Fruit fly (Drosophila melanogaster) whole organism, embryonic: ENCODE measurements around the gene mask.

ENCODE experiments used
- CG10274 ChIP-seq: fragments of 200-800 bp; sonication (Bioruptor generic); optimal IDR thresholded peaks from 3 replicates; lab custom pipeline; 2017; ENCODE audit warnings: missing biosample characterization, mild to moderate bottlenecking, missing genetic modification characterization
- CG11560 ChIP-seq: fragments of 200-800 bp; sonication (Bioruptor generic); IDR thresholded peaks from 3 replicates; pipeline ENCODE4 v1.3.6; 2022; ENCODE audit warnings: missing biosample characterization, missing genetic modification characterization
- CG13775 ChIP-seq: fragments of 200-800 bp; sonication (Bioruptor generic); optimal IDR thresholded peaks from 3 replicates; lab custom pipeline; 2017; ENCODE audit warnings: missing biosample characterization, mild to moderate bottlenecking, missing genetic modification characterization
- CG14050 ChIP-seq: fragments of 200-800 bp; sonication (Bioruptor generic); IDR thresholded peaks from 3 replicates; pipeline ENCODE4 v1.3.6; 2022; ENCODE audit warnings: missing biosample characterization, missing genetic modification characterization
- CG16779 ChIP-seq: fragments of 200-800 bp; sonication (Bioruptor generic); IDR thresholded peaks from 2 replicates; pipeline ENCODE4 v1.3.6; 2022; ENCODE audit warnings: missing biosample characterization, missing genetic modification characterization
- CG16813 ChIP-seq: fragments of 200-800 bp; sonication (Bioruptor generic); IDR thresholded peaks from 3 replicates; pipeline ENCODE4 v1.3.6; 2022; ENCODE audit warnings: missing biosample characterization, missing genetic modification characterization; ENCODE audit not compliant: partially characterized antibody
- CG16815 ChIP-seq: fragments of 200-800 bp; sonication (Bioruptor generic); optimal IDR thresholded peaks from 3 replicates; lab custom pipeline; 2017; ENCODE audit warnings: missing biosample characterization, mild to moderate bottlenecking, missing genetic modification characterization
- CG17328 ChIP-seq: fragments of 200-800 bp; sonication (Bioruptor generic); IDR thresholded peaks from 2 replicates; pipeline ENCODE4 v1.3.6; 2022; ENCODE audit warnings: missing biosample characterization, missing genetic modification characterization
- CG18599 ChIP-seq: fragments of 200-800 bp; sonication (Bioruptor generic); optimal IDR thresholded peaks from 3 replicates; lab custom pipeline; 2017; ENCODE audit warnings: missing biosample characterization, missing genetic modification characterization, mild to moderate bottlenecking, moderate library complexity, missing genetic modification reagents
- CG2116 ChIP-seq: fragments of 200-800 bp; sonication (Bioruptor generic); optimal IDR thresholded peaks from 3 replicates; lab custom pipeline; 2018; ENCODE audit warnings: missing biosample characterization, mild to moderate bottlenecking, missing genetic modification characterization
- CG2712 ChIP-seq: fragments of 200-800 bp; optimal IDR thresholded peaks from 3 replicates; lab custom pipeline; 2019; ENCODE audit warnings: missing biosample characterization, mild to moderate bottlenecking, missing genetic modification characterization, moderate library complexity
- CG2889 ChIP-seq: fragments of 200-800 bp; sonication (Bioruptor generic); IDR thresholded peaks from 3 replicates; pipeline ENCODE4 v1.3.6; 2022; ENCODE audit warnings: missing biosample characterization, missing genetic modification characterization
- CG30431 ChIP-seq: fragments of 200-800 bp; sonication (Bioruptor generic); optimal IDR thresholded peaks from 2 replicates; lab custom pipeline; 2017; ENCODE audit warnings: missing biosample characterization, missing genetic modification characterization
- CG4730 ChIP-seq: fragments of 200-800 bp; sonication (Bioruptor generic); IDR thresholded peaks from 2 replicates; pipeline ENCODE4 v1.3.6; 2022; ENCODE audit warnings: missing biosample characterization, missing genetic modification characterization
- CG8359 ChIP-seq: fragments of 200-800 bp; sonication (Bioruptor generic); optimal IDR thresholded peaks from 2 replicates; lab custom pipeline; 2017; ENCODE audit warnings: missing biosample characterization, mild to moderate bottlenecking, missing genetic modification characterization, borderline replicate concordance
- CG8478 ChIP-seq: fragments of >200 bp; optimal IDR thresholded peaks from 2 replicates; lab custom pipeline; 2018
- CG9727 ChIP-seq: fragments of 200-800 bp; sonication (Bioruptor generic); optimal IDR thresholded peaks from 3 replicates; lab custom pipeline; 2017; ENCODE audit warnings: missing biosample characterization, mild to moderate bottlenecking, missing genetic modification characterization
- CkIIα-i1 ChIP-seq: fragments of 200-800 bp; sonication (Bioruptor generic); IDR thresholded peaks from 2 replicates; pipeline ENCODE4 v1.3.6; 2022; ENCODE audit warnings: missing biosample characterization, missing genetic modification characterization
- Dll ChIP-seq: fragments of 200-800 bp; sonication (Bioruptor generic); IDR thresholded peaks from 4 replicates; pipeline ENCODE4 v1.3.6; 2022; ENCODE audit warnings: missing biosample characterization, missing genetic modification characterization; ENCODE audit not compliant: partially characterized antibody
- Drgx ChIP-seq: fragments of 200-800 bp; sonication (Bioruptor generic); IDR thresholded peaks from 2 replicates; pipeline ENCODE4 v1.3.6; 2022; ENCODE audit warnings: missing biosample characterization, missing genetic modification characterization
- HLH54F ChIP-seq: fragments of 200-800 bp; sonication (Bioruptor generic); optimal IDR thresholded peaks from 3 replicates; lab custom pipeline; 2016; ENCODE audit warnings: missing biosample characterization, missing genetic modification characterization
- Hmx ChIP-seq: fragments of 200-800 bp; sonication (Bioruptor generic); optimal IDR thresholded peaks from 2 replicates; lab custom pipeline; 2016; ENCODE audit warnings: missing biosample characterization, missing genetic modification characterization
- Mes4 ChIP-seq: fragments of 200-800 bp; sonication (Bioruptor generic); optimal IDR thresholded peaks from 2 replicates; lab custom pipeline; 2016; ENCODE audit warnings: missing biosample characterization, missing genetic modification characterization
- NK7.1 ChIP-seq: fragments of 200-800 bp; sonication (Bioruptor generic); optimal IDR thresholded peaks from 3 replicates; lab custom pipeline; 2016; ENCODE audit warnings: missing biosample characterization, missing genetic modification characterization
- Optix ChIP-seq: fragments of 200-800 bp; sonication (Bioruptor generic); IDR thresholded peaks from 3 replicates; pipeline ENCODE4 v1.3.6; 2022; ENCODE audit warnings: missing biosample characterization, missing genetic modification characterization
- Sry-δ ChIP-seq: fragments of 200-800 bp; sonication (Bioruptor generic); optimal IDR thresholded peaks from 2 replicates; lab custom pipeline; 2016; ENCODE audit warnings: missing biosample characterization, missing genetic modification characterization
- Xrp1 ChIP-seq: fragments of 200-800 bp; sonication (Bioruptor generic); IDR thresholded peaks from 2 replicates; pipeline ENCODE4 v1.3.6; 2022; ENCODE audit warnings: missing biosample characterization, missing genetic modification characterization
- aop ChIP-seq: fragments of 200-800 bp; sonication (Bioruptor generic); IDR thresholded peaks from 2 replicates; pipeline ENCODE4 v1.3.6; 2022; ENCODE audit warnings: missing biosample characterization, missing genetic modification characterization
- btn ChIP-seq: fragments of 200-800 bp; sonication (Bioruptor generic); optimal IDR thresholded peaks from 2 replicates; lab custom pipeline; 2016; ENCODE audit warnings: missing biosample characterization, missing genetic modification characterization
- caup ChIP-seq: fragments of 200-800 bp; sonication (Bioruptor generic); optimal IDR thresholded peaks from 3 replicates; lab custom pipeline; 2017; ENCODE audit warnings: missing biosample characterization, mild to moderate bottlenecking, missing genetic modification characterization, moderate library complexity; ENCODE audit not compliant: severe bottlenecking
- dan ChIP-seq: fragments of 200-800 bp; sonication (Bioruptor generic); IDR thresholded peaks from 2 replicates; pipeline ENCODE4 v1.3.6; 2022; ENCODE audit warnings: missing biosample characterization, missing genetic modification characterization
- dmrt11E ChIP-seq: fragments of 200-800 bp; sonication (Bioruptor generic); optimal IDR thresholded peaks from 3 replicates; lab custom pipeline; 2018; ENCODE audit warnings: missing biosample characterization, mild to moderate bottlenecking, missing genetic modification characterization, moderate library complexity
- fd96Cb ChIP-seq: fragments of 200-800 bp; sonication (Bioruptor generic); optimal IDR thresholded peaks from 2 replicates; lab custom pipeline; 2018; ENCODE audit warnings: missing biosample characterization, mild to moderate bottlenecking, missing genetic modification characterization, moderate library complexity
- fru ChIP-seq: fragments of >200 bp; optimal IDR thresholded peaks from 2 replicates; lab custom pipeline; 2017
- gfzf ChIP-seq: fragments of 200-800 bp; sonication (Bioruptor generic); optimal IDR thresholded peaks from 2 replicates; lab custom pipeline; 2016; ENCODE audit warnings: missing biosample characterization, mild to moderate bottlenecking, missing genetic modification characterization, moderate library complexity
- her ChIP-seq: fragments of 200-800 bp; sonication (Bioruptor generic); optimal IDR thresholded peaks from 2 replicates; lab custom pipeline; 2016; ENCODE audit warnings: missing biosample characterization, missing genetic modification characterization
- lab ChIP-seq: fragments of 200-800 bp; sonication (Bioruptor generic); optimal IDR thresholded peaks from 3 replicates; lab custom pipeline; 2017; ENCODE audit warnings: missing biosample characterization, missing genetic modification characterization, mild to moderate bottlenecking, moderate library complexity, missing genetic modification reagents
- luna ChIP-seq: fragments of 200-800 bp; sonication (Bioruptor generic); optimal IDR thresholded peaks from 2 replicates; lab custom pipeline; 2016; ENCODE audit warnings: missing biosample characterization, missing genetic modification characterization
- maf-S ChIP-seq: fragments of 200-800 bp; sonication (Bioruptor generic); optimal IDR thresholded peaks from 2 replicates; lab custom pipeline; 2016; ENCODE audit warnings: missing biosample characterization, missing genetic modification characterization
- mirr ChIP-seq: fragments of 200-800 bp; sonication (Bioruptor generic); optimal IDR thresholded peaks from 3 replicates; lab custom pipeline; 2018; ENCODE audit warnings: missing biosample characterization, mild to moderate bottlenecking, missing genetic modification characterization
- nom ChIP-seq: fragments of 200-800 bp; sonication (Bioruptor generic); optimal IDR thresholded peaks from 2 replicates; lab custom pipeline; 2017; ENCODE audit warnings: missing biosample characterization, missing genetic modification characterization, mild to moderate bottlenecking, moderate library complexity, missing genetic modification reagents
- p53 ChIP-seq: fragments of 200-800 bp; sonication (Bioruptor generic); optimal IDR thresholded peaks from 2 replicates; lab custom pipeline; 2016; ENCODE audit warnings: missing biosample characterization, missing genetic modification characterization
- pita ChIP-seq: fragments of 200-800 bp; sonication (Bioruptor generic); optimal IDR thresholded peaks from 2 replicates; lab custom pipeline; 2017; ENCODE audit warnings: missing biosample characterization, mild to moderate bottlenecking, missing genetic modification characterization
- psq ChIP-seq: fragments of 200-800 bp; sonication (Bioruptor generic); optimal IDR thresholded peaks from 2 replicates; lab custom pipeline; 2017; ENCODE audit warnings: missing biosample characterization, missing genetic modification characterization
- schlank ChIP-seq: fragments of 200-800 bp; sonication (Bioruptor generic); optimal IDR thresholded peaks from 2 replicates; lab custom pipeline; 2018; ENCODE audit warnings: missing biosample characterization, mild to moderate bottlenecking, missing genetic modification characterization
- ssp ChIP-seq: fragments of 200-800 bp; sonication (Bioruptor generic); IDR thresholded peaks from 2 replicates; pipeline ENCODE4 v1.3.6; 2022; ENCODE audit warnings: missing biosample characterization, missing genetic modification characterization
- ttk ChIP-seq: fragments of 200-800 bp; sonication (Bioruptor generic); IDR thresholded peaks from 2 replicates; pipeline ENCODE4 v2.1.2; 2022; ENCODE audit warnings: missing biosample characterization, missing genetic modification characterization
- unc-4 ChIP-seq: fragments of 200-800 bp; sonication (Bioruptor generic); IDR thresholded peaks from 2 replicates; pipeline ENCODE4 v1.3.6; 2022; ENCODE audit warnings: missing biosample characterization, missing genetic modification characterization; ENCODE audit not compliant: partially characterized antibody
- vfl ChIP-seq: fragments of 200-800 bp; sonication (Bioruptor generic); optimal IDR thresholded peaks from 2 replicates; lab custom pipeline; 2016; ENCODE audit warnings: missing biosample characterization, missing genetic modification characterization

mask gene

DNA sequence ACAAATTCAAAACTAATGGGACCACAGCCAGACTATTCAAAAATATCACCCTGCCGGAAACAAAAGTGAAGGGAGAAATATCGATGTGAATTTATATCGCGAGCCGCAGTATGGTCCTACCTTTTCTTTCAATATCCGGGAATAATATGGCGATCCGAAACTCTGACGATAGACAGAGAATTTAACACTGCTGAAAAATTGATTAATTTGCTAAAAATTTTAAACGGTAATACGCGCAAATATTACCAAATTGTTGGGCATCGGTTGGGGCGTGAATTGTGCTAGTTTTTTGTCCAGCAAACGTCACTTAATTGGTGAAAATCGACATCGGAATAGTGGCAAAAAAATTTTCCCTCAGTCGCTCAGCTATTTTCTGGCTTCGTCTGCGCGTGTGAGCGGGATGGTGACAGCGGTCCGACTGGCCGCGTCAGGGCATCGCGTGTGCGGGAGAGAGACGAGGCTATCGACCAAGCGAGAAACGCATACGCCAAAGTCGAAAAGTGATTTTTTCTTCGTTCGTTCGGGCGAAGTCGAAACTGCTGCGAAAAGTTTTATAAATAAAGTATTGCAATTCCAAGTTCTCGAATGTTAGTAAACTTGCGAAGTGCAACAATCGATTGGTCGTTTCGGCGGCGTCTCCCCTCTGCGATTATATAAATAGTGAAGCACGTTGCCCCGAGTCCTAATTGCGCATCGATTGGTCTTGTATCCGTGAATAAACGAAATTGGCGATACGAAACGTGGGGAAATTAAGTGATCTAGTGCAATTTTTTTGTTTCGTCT is at the start of gene mask (continued):
- TF ChIP-seq unc-4 (GFP tag; lab: Robert Waterston, UW) (no peak; the same call in 1 of the 2 replicates), Optix (GFP tag; lab: Robert Waterston, UW) (0 out of 3 replicates have a peak, but pooled peaks have one; percentile 59), her (peak; percentile 70), maf-S (GFP tag; lab: Kevin White, UChicago) (peak; percentile 63), mirr (GFP tag; lab: Kevin White, UChicago) (peak; percentile 94), Hmx (GFP tag; lab: Kevin White, UChicago) (peak; percentile 27), CkIIα-i1 (no peak), schlank (tag; lab: Kevin White, UChicago) (peak; percentile 86), ssp (GFP tag; lab: Robert Waterston, UW) (peak; percentile 39), CG4730 (GFP tag; lab: Robert Waterston, UW) (0 out of 2 replicates have a peak, but pooled peaks have one; percentile 7), CG16779 (GFP tag; lab: Robert Waterston, UW) (no peak), CG8359 (GFP tag; lab: Kevin White, UChicago) (peak; percentile 47), CG17328 (GFP tag; lab: Robert Waterston, UW) (peak; percentile 79), CG11560 (tag; lab: Robert Waterston, UW) (no peak; the same call in 2 of the 3 replicates), CG14050 (peak; percentile 58), CG2889 (GFP tag; lab: Robert Waterston, UW) (peak; percentile 50; the same call in 2 of the 3 replicates), caup (GFP tag; lab: Kevin White, UChicago) (peak; percentile 91), CG10274 (peak; percentile 33), ttk (GFP tag; lab: Robert Waterston, UW) (peak; percentile 66; the same call in 1 of the 2 replicates), dmrt11E (tag; lab: Kevin White, UChicago) (peak; percentile 59), gfzf (GFP tag; lab: Kevin White, UChicago) (peak; percentile 89), CG2712 (peak; percentile 52), lab (GFP tag; lab: Kevin White, UChicago) (peak; percentile 87), fru (lab: Kevin White, UChicago) (no peak), fd96Cb (tag; lab: Kevin White, UChicago) (peak; percentile 4), CG16813 (GFP tag; lab: Robert Waterston, UW) (no peak; the same call in 2 of the 3 replicates), HLH54F (GFP tag; lab: Kevin White, UChicago) (peak; percentile 48), nom (peak; percentile 62), CG30431 (GFP tag; lab: Kevin White, UChicago) (peak; percentile 33), Drgx (no peak), CG18599 (GFP tag; lab: Kevin White, UChicago) (peak; percentile 83), dan (GFP tag; lab: Robert Waterston, UW) (no peak), luna (GFP tag; lab: Kevin White, UChicago) (peak; percentile 84), CG16815 (GFP tag; lab: Kevin White, UChicago) (peak; percentile 43), btn (GFP tag; lab: Kevin White, UChicago) (peak; percentile 51), vfl (GFP tag; lab: Kevin White, UChicago) (peak; percentile 45), aop (no peak), psq (no peak), Dll (GFP tag; lab: Robert Waterston, UW) (0 out of 4 replicates have a peak, but pooled peaks have one; percentile 6), CG9727 (GFP tag; lab: Kevin White, UChicago) (peak; percentile 92), NK7.1 (peak; percentile 74), Sry-δ (GFP tag; lab: Kevin White, UChicago) (peak; percentile 90), CG2116 (GFP tag; lab: Kevin White, UChicago) (peak; percentile 78), Mes4 (GFP tag; lab: Kevin White, UChicago) (peak; percentile 87), p53 (GFP tag; lab: Kevin White, UChicago) (peak; percentile 74), CG8478 (peak; percentile 37), Xrp1 (GFP tag; lab: Robert Waterston, UW) (no peak), pita (GFP tag; lab: Kevin White, UChicago) (no peak), CG13775 (GFP tag; lab: Kevin White, UChicago) (peak; percentile 89)
